Worm (Caenorhabditis elegans): ENCODE results near the gene C50C3.1.

Gene C50C3.1

DNA sequence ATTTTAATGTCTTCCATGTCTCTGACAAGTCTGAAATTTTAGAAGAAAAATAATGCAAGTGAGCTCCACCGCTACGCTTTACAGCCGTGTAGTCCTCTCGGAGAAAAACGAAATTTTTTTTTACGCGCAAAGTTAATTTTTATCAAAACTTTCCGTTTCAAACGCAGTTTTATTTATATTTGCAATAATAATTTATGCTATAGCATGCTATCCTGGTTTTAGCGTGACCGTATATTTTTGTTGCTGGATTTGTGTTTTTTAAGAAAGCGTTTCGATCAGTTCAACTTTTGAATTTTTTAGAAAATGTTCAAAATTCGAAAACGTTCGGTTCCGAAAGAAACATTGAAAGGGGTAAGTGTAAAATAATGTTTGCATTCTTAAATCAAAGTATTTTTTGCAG lies at the start of gene C50C3.1:
TSS of gene C50C3.1 (plus strand) at position 301 of the 400 bp plus-strand sequence.
- TF ChIP-seq hlh-11 (tag; optimal IDR thresholded peaks at IDR 0.05) (no peak), unc-39 (tag; optimal IDR thresholded peaks at IDR 0.05) (no peak), R02D3.7 (tag; optimal IDR thresholded peaks at IDR 0.05) (no peak), nhr-10 (tag; optimal IDR thresholded peaks at IDR 0.05) (no peak)

DNA sequence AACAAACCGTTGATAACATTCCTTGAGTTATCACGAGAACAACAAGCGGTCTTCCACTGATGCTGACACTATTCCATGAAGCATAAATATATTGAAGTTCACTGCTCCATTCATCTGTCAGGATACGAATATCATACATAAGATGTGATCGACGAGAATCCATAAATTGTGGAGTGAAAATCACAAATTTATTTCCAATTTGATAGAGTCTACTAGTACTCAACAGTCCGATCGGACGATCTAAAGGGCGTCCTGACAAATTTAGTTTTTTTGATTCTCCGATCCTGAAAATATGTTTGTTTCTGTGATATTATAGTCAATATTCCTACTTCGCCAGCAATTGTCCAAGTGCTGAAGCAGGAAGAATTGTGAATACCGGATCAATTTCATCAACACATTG lies 49.6 kb upstream of the C50C3.1 start:
- TF ChIP-seq nhr-42 (GFP tag; IDR thresholded peaks at IDR 0.05) (no peak), ctbp-1 (GFP tag; IDR thresholded peaks at IDR 0.05) (no peak), dmd-9 (GFP tag; IDR thresholded peaks at IDR 0.05) (no peak), aha-1 (tag) (peak; percentile 20), nhr-77 (tag; optimal IDR thresholded peaks at IDR 0.05) (no peak), unc-62 (GFP tag; optimal IDR thresholded peaks at IDR 0.05 in 1 of 2) (peak in 1 of 2 experiments; percentile 96), unc-62 (tag; optimal IDR thresholded peaks at IDR 0.05) (no peak)

DNA sequence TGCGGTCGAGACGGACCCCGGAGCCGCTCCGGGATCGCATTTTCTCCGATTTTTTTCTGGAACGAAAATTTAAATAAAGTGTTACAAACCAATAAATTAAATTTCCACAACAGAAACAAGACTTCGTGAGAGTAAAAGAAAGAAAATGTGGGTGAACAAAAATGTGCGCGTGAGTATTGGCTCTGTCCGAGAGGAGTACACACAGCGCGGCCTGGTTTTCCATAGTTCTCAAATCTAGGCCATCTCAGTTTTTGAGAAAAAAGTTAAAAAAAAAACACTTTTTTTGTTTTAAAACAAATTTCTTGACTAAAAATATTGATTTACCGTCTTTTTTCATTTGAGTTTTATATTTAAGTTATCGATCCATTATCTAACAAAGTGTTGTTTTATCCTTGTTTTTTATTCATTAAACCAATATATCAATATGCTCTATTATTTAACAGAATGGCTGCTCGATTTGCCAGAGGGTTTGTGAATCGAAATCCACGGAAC lies 47.2 kb upstream of the C50C3.1 start, which contains the start of the genes C14B9.8 and mrpl-18:
TSS of gene C14B9.8 (minus strand) at position 56 of the 492 bp plus-strand sequence.
TSS of gene mrpl-18 (plus strand) at position 442 of the 492 bp plus-strand sequence.
- TF ChIP-seq madf-9 (GFP tag; conservative IDR thresholded peaks at IDR 0.05) (0 out of 2 replicates have a peak, but pooled peaks have one; percentile 41), lsy-2 (tag; optimal IDR thresholded peaks at IDR 0.05) (peak in 1 of 2 experiments; percentile 86), nhr-28 (tag; optimal IDR thresholded peaks at IDR 0.05) (no peak), dpl-1 (GFP tag; optimal IDR thresholded peaks at IDR 0.05) (peak; percentile 48), nhr-111 (GFP tag; optimal IDR thresholded peaks at IDR 0.05) (no peak), madf-5 (GFP tag; IDR thresholded peaks at IDR 0.05) (no peak), unc-130 (GFP tag; optimal IDR thresholded peaks at IDR 0.05) (peak; percentile 79), fkh-10 (GFP tag; optimal IDR thresholded peaks at IDR 0.05) (no peak), dmd-6 (GFP tag; IDR thresholded peaks at IDR 0.05) (peak; percentile 40), ZK546.5 (tag; optimal IDR thresholded peaks at IDR 0.05) (no peak), dmd-9 (GFP tag; IDR thresholded peaks at IDR 0.05) (peak; percentile 65; the same call in 1 of the 2 replicates), Y48G9A.11 (GFP tag; IDR thresholded peaks at IDR 0.05) (peak; percentile 76), F37D6.2 (tag; optimal IDR thresholded peaks at IDR 0.05) (peak; percentile 4), lin-1 (GFP tag; IDR thresholded peaks at IDR 0.05) (no peak), mep-1 (tag; optimal IDR thresholded peaks at IDR 0.05) (peak; percentile 43), hif-1 (tag; optimal IDR thresholded peaks at IDR 0.05) (peak in 1 of 2 experiments; percentile 88), lin-38 (GFP tag; IDR thresholded peaks at IDR 0.05) (peak; percentile 61), T20F7.1 (GFP tag; optimal IDR thresholded peaks at IDR 0.05) (peak; percentile 10), ztf-7 (tag; optimal IDR thresholded peaks at IDR 0.05) (no peak), mdl-1 (tag; optimal IDR thresholded peaks at IDR 0.05) (peak in 1 of 2 experiments; percentile 45), mes-2 (tag; optimal IDR thresholded peaks at IDR 0.05; ENCODE audit: poor library complexity, severe bottlenecking) (peak; percentile 98), hlh-30 (tag; optimal IDR thresholded peaks at IDR 0.05; ENCODE audit: insufficient read depth) (peak; percentile 76), hmg-1.1 (GFP tag; IDR thresholded peaks at IDR 0.05) (peak; percentile 40; the same call in 1 of the 2 replicates), ctbp-1 (GFP tag; IDR thresholded peaks at IDR 0.05) (no peak), zfp-3 (GFP tag; conservative IDR thresholded peaks at IDR 0.05) (0 out of 2 replicates have a peak, but pooled peaks have one; percentile 54), ZK337.2 (GFP tag; IDR thresholded peaks at IDR 0.05) (peak; percentile 80), ceh-32 (tag; optimal IDR thresholded peaks at IDR 0.05; ENCODE audit: poor library complexity) (no peak), T26A8.4 (GFP tag; IDR thresholded peaks at IDR 0.05) (0 out of 2 replicates have a peak, but pooled peaks have one; percentile 30), dve-1 (tag; optimal IDR thresholded peaks at IDR 0.05; ENCODE audit: insufficient read depth) (peak; percentile 53), lim-7 (GFP tag; IDR thresholded peaks at IDR 0.05) (no peak), nhr-6 (tag; optimal IDR thresholded peaks at IDR 0.05) (peak; percentile 55)
